Worm (Caenorhabditis elegans): ENCODE data around the gene K04D7.6.

Gene K04D7.6

ce11 chrIV:10188505-10188904, 17.6 kb downstream of the K04D7.6 start:
- TF ChIP-seq C04F5.9 (tag; optimal IDR thresholded peaks at IDR 0.05) = no peak
- TF ChIP-seq ceh-82 (tag; optimal IDR thresholded peaks at IDR 0.05) = no peak
- TF ChIP-seq fkh-10 (GFP tag; optimal IDR thresholded peaks at IDR 0.05) = peak; percentile 63
- no peak for TF ChIP-seq ztf-11 (tag; optimal IDR thresholded peaks at IDR 0.05)
- no peak for TF ChIP-seq ceh-88 (GFP tag; IDR thresholded peaks at IDR 0.05)
- TF ChIP-seq mab-9 (GFP tag; IDR thresholded peaks at IDR 0.05) = no peak

DNA sequence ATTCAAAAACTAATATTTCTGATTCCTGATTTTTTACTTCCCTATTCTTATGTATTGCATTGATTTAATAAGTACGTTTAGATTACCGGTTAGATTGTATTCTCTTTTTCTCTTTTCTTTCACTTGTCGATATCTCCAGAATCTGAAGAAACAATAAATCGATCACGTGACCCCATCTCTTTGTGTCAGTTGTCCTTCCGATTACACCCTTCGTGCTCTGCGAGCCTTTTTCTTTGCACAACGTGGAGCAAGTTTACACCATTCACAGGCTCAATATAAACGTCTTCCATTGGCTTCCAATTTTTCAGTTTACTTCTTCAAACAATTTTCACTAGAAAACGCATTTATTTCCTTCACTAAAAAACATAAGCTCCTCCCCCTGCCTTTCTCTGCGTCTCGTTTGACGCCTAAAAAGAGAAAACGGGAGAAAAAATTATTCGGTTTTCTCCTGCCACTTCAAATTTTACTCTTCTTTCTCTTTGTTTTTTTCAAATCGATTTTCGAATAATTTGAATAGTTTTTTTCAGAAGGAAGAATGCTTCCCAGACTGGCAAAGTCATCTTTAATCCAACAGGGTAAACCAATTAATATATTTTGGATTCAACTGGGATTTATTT, 25.8 kb downstream of the K04D7.6 start, which contains the start of gene gta-1:
TSS of gene gta-1 (plus strand) at position 528 of the 617 bp plus-strand sequence.
- TF ChIP-seq hlh-17 (GFP tag; optimal IDR thresholded peaks at IDR 0.05; ENCODE audit: borderline replicate concordance) = no peak
- peak; percentile 5 for TF ChIP-seq tbx-2 (tag; optimal IDR thresholded peaks at IDR 0.05)
- TF ChIP-seq lin-39 (tag; optimal IDR thresholded peaks at IDR 0.05) = peak; percentile 36
- peak; percentile 15 to 32 for TF ChIP-seq lin-35 (GFP tag; optimal IDR thresholded peaks at IDR 0.05)
- TF ChIP-seq dsc-1 (tag; optimal IDR thresholded peaks at IDR 0.05) = peak; percentile 49
- peak; percentile 57 for TF ChIP-seq nhr-20 (tag; optimal IDR thresholded peaks at IDR 0.05)
- TF ChIP-seq aly-2 (tag; optimal IDR thresholded peaks at IDR 0.05) = no peak
- peak; percentile 7 for TF ChIP-seq xbp-1 (tag; optimal IDR thresholded peaks at IDR 0.05)
- peak; percentile 93 for TF ChIP-seq blmp-1 (tag; optimal IDR thresholded peaks at IDR 0.05)
- peak; percentile 73 for TF ChIP-seq nhr-71 (tag; optimal IDR thresholded peaks at IDR 0.05)
- TF ChIP-seq efl-1 (optimal IDR thresholded peaks at IDR 0.05) = peak in 1 of 2 experiments; percentile 18
- TF ChIP-seq efl-1 (GFP tag; optimal IDR thresholded peaks at IDR 0.05 in 1 of 2) = peak; percentile 28 to 89
- TF ChIP-seq efl-3 (GFP tag; optimal IDR thresholded peaks at IDR 0.05) = no peak
- peak; percentile 74 for TF ChIP-seq lin-14 (GFP tag; optimal IDR thresholded peaks at IDR 0.05)
- peak in 1 of 2 experiments; percentile 52 for TF ChIP-seq mdl-1 (tag; optimal IDR thresholded peaks at IDR 0.05)
- no peak for TF ChIP-seq snpc-4 (tag; optimal IDR thresholded peaks at IDR 0.05)
- TF ChIP-seq nhr-19 (GFP tag; conservative IDR thresholded peaks at IDR 0.05) = peak; percentile 50
- no peak for TF ChIP-seq ces-1 (GFP tag; optimal IDR thresholded peaks at IDR 0.05)
- TF ChIP-seq ceh-82 (tag; optimal IDR thresholded peaks at IDR 0.05) = no peak
- peak in 2 of 3 experiments; percentile 18 to 19 for TF ChIP-seq dpl-1 (GFP tag; optimal IDR thresholded peaks at IDR 0.05)
- no peak for TF ChIP-seq lin-15B (tag; optimal IDR thresholded peaks at IDR 0.05)
- peak; percentile 11 for TF ChIP-seq mep-1 (tag; optimal IDR thresholded peaks at IDR 0.05)
- no peak for TF ChIP-seq fos-1 (tag; optimal IDR thresholded peaks at IDR 0.05)
- peak; percentile 66 for TF ChIP-seq rnt-1 (tag; optimal IDR thresholded peaks at IDR 0.05)
- TF ChIP-seq swsn-7 (tag; optimal IDR thresholded peaks at IDR 0.05) = peak; percentile 19
- peak; percentile 1 to 47 for TF ChIP-seq lsy-2 (tag; optimal IDR thresholded peaks at IDR 0.05)
- TF ChIP-seq snu-23 (GFP tag; optimal IDR thresholded peaks at IDR 0.05) = peak; percentile 65

- TF ChIP-seq nhr-12 (tag; optimal IDR thresholded peaks at IDR 0.05) (no peak), lsy-2 (tag; optimal IDR thresholded peaks at IDR 0.05) (peak in 1 of 2 experiments; percentile 25), aly-2 (tag; optimal IDR thresholded peaks at IDR 0.05) (peak; percentile 27), lin-35 (GFP tag; optimal IDR thresholded peaks at IDR 0.05) (no peak)
Measured at ce11 chrIV:10177779-10178178, 28.3 kb downstream of the K04D7.6 start, which contains the start of gene mspn-1. TSS of gene mspn-1 (plus strand) at chrIV:10177968.

DNA sequence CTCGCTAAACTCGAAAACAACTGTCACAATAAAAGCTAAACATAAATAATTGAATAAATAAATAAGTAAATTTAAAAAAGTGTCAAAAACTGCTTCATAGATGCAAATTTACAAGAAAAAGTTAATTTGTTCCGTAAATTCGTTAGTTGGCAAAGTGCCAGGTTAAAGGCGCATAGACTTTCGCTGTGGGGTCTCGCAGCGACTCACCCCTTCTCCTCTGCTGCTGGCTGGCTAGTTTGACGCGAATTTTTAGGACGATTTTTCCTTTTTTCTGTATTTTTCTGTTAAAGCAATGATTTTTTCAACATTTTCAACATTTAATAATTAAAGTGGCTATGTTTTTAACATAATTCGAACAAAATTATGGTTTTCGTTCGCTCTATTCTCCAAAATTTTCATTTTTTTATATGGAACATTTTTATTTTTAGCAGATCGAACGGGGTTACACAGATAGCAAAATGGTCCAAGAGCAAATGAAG, 29.8 kb downstream of the K04D7.6 start, which contains the start of gene rack-1:
TSS of gene rack-1 (plus strand) at position 429 of the 479 bp plus-strand sequence.
- TF ChIP-seq unc-62 (GFP tag; optimal IDR thresholded peaks at IDR 0.05) = no peak
- peak; percentile 58 for TF ChIP-seq unc-130 (tag; optimal IDR thresholded peaks at IDR 0.05)
- no peak for TF ChIP-seq ztf-11 (tag; optimal IDR thresholded peaks at IDR 0.05)
- TF ChIP-seq rnt-1 (tag; optimal IDR thresholded peaks at IDR 0.05) = peak; percentile 46
- TF ChIP-seq Y116A8C.19 (tag; optimal IDR thresholded peaks at IDR 0.05; ENCODE audit: borderline replicate concordance) = no peak
- TF ChIP-seq nhr-237 (tag; optimal IDR thresholded peaks at IDR 0.05) = no peak
- no peak for TF ChIP-seq grh-1 (GFP tag; IDR thresholded peaks at IDR 0.05)
- no peak for TF ChIP-seq zip-4 (GFP tag; optimal IDR thresholded peaks at IDR 0.05)
- no peak for TF ChIP-seq hlh-17 (GFP tag; optimal IDR thresholded peaks at IDR 0.05; ENCODE audit: borderline replicate concordance)
- no peak for TF ChIP-seq fkh-10 (GFP tag; optimal IDR thresholded peaks at IDR 0.05)
- no peak for TF ChIP-seq C04F5.9 (tag; optimal IDR thresholded peaks at IDR 0.05)
- peak; percentile 31 for TF ChIP-seq nhr-90 (tag; optimal IDR thresholded peaks at IDR 0.05; ENCODE audit: poor library complexity)
- no peak for TF ChIP-seq ceh-8 (GFP tag; optimal IDR thresholded peaks at IDR 0.05)
- peak; percentile 59 for TF ChIP-seq nhr-47 (tag; optimal IDR thresholded peaks at IDR 0.05)
- TF ChIP-seq nhr-77 (tag; optimal IDR thresholded peaks at IDR 0.05) = peak; percentile 21
- TF ChIP-seq sup-37 (GFP tag; optimal IDR thresholded peaks at IDR 0.05) = no peak
- no peak for TF ChIP-seq nhr-28 (tag; optimal IDR thresholded peaks at IDR 0.05)
- TF ChIP-seq irx-1 (tag; optimal IDR thresholded peaks at IDR 0.05) = peak; percentile 17
- peak; percentile 76 for TF ChIP-seq nhr-85 (tag)

Measured in whole organism, L1 larva.